Fruit fly (Drosophila melanogaster): ENCODE data around the gene ras.

dm6 chrX:10762959-10763883, 18.9 kb downstream of the ras start:
- TF ChIP-seq CG8478 (optimal IDR thresholded peaks at IDR 0.05) (no peak), pan (optimal IDR thresholded peaks at IDR 0.05) (no peak), psq (optimal IDR thresholded peaks at IDR 0.05) (no peak)

All from whole organism.